Fruit fly (Drosophila melanogaster): ENCODE results near the gene AP-2sigma.
A peak's percentile ranks its signal among the peaks of the same experiment; 100 is the strongest.

Gene AP-2sigma

dm6 chr3R:21254296-21254695 is 15.6 kb downstream of the AP-2sigma start:
- peak; percentile 7 for TF ChIP-seq CG6276 (GFP tag; optimal IDR thresholded peaks at IDR 0.05)
- no peak for TF ChIP-seq Smox (GFP tag; optimal IDR thresholded peaks at IDR 0.05)
- peak; percentile 39; the same call in 1 of the 2 replicates for TF ChIP-seq CG15336 (GFP tag; IDR thresholded peaks at IDR 0.05)
- TF ChIP-seq CG32006 (GFP tag; optimal IDR thresholded peaks at IDR 0.05), result peak; percentile 25
- TF ChIP-seq CG8119 (GFP tag; IDR thresholded peaks at IDR 0.05), result peak; percentile 23; the same call in 1 of the 3 replicates
- TF ChIP-seq eg (GFP tag; IDR thresholded peaks at IDR 0.05), result 0 out of 3 replicates have a peak, but pooled peaks have one; percentile 46
- TF ChIP-seq Eip78C (GFP tag), result peak; percentile 58
- TF ChIP-seq topi (GFP tag; optimal IDR thresholded peaks at IDR 0.05), result no peak
- TF ChIP-seq Lpt (GFP tag; optimal IDR thresholded peaks at IDR 0.05), result peak; percentile 18

dm6 chr3R:21252478-21252877 is 17.4 kb downstream of the AP-2sigma start:
- TF ChIP-seq CG15336 (GFP tag; IDR thresholded peaks at IDR 0.05), result no peak
- TF ChIP-seq Ets96B (tag; optimal IDR thresholded peaks at IDR 0.05), result no peak
- TF ChIP-seq Lpt (GFP tag; optimal IDR thresholded peaks at IDR 0.05), result no peak
- no peak for TF ChIP-seq Eip75B (GFP tag; optimal IDR thresholded peaks at IDR 0.05)
- TF ChIP-seq CG11762 (GFP tag; optimal IDR thresholded peaks at IDR 0.05; ENCODE audit: insufficient read depth), result no peak
- no peak for TF ChIP-seq CG6163 (GFP tag; IDR thresholded peaks at IDR 0.05)
- TF ChIP-seq OdsH (GFP tag; optimal IDR thresholded peaks at IDR 0.05), result no peak
- no peak for TF ChIP-seq fkh (GFP tag; optimal IDR thresholded peaks at IDR 0.05)
- no peak for TF ChIP-seq CG11902 (GFP tag; optimal IDR thresholded peaks at IDR 0.05)
- no peak for TF ChIP-seq CG8632 (GFP tag; optimal IDR thresholded peaks at IDR 0.05)
- no peak for TF ChIP-seq CG10669 (GFP tag; optimal IDR thresholded peaks at IDR 0.05)
- TF ChIP-seq topi (GFP tag; optimal IDR thresholded peaks at IDR 0.05), result no peak
- no peak for TF ChIP-seq vri (GFP tag; optimal IDR thresholded peaks at IDR 0.05)
- no peak for TF ChIP-seq CG8119 (GFP tag; IDR thresholded peaks at IDR 0.05)
- TF ChIP-seq esn (GFP tag; optimal IDR thresholded peaks at IDR 0.05), result no peak

- peak; percentile 31; the same call in 1 of the 3 replicates for TF ChIP-seq CG8119 (GFP tag; IDR thresholded peaks at IDR 0.05)
- peak; percentile 1 for TF ChIP-seq CG6792 (GFP tag; optimal IDR thresholded peaks at IDR 0.05)
- no peak for TF ChIP-seq Hr38 (GFP tag; optimal IDR thresholded peaks at IDR 0.05)
- peak; percentile 4 for TF ChIP-seq Met (GFP tag; optimal IDR thresholded peaks at IDR 0.05)
- TF ChIP-seq achi (GFP tag; optimal IDR thresholded peaks at IDR 0.05), result peak; percentile 3
- TF ChIP-seq acj6 (GFP tag; optimal IDR thresholded peaks at IDR 0.05), result no peak
- no peak for TF ChIP-seq svp (GFP tag)
- TF ChIP-seq fkh (GFP tag; optimal IDR thresholded peaks at IDR 0.05), result peak; percentile 15
- TF ChIP-seq CG16779 (tag; optimal IDR thresholded peaks at IDR 0.05), result peak; percentile 86
- peak; percentile 15 for TF ChIP-seq CG3919 (GFP tag; optimal IDR thresholded peaks at IDR 0.05)
- TF ChIP-seq ss (GFP tag; optimal IDR thresholded peaks at IDR 0.05), result no peak
- TF ChIP-seq vri (GFP tag; optimal IDR thresholded peaks at IDR 0.05), result peak; percentile 93
- TF ChIP-seq CG32006 (GFP tag; optimal IDR thresholded peaks at IDR 0.05), result peak; percentile 8
- TF ChIP-seq CG8632 (GFP tag; optimal IDR thresholded peaks at IDR 0.05), result peak; percentile 2
- TF ChIP-seq net (GFP tag; optimal IDR thresholded peaks at IDR 0.05), result peak; percentile 29
- TF ChIP-seq CG6163 (GFP tag; IDR thresholded peaks at IDR 0.05), result peak; percentile 50; the same call in 2 of the 3 replicates
- TF ChIP-seq eg (GFP tag; IDR thresholded peaks at IDR 0.05), result 0 out of 3 replicates have a peak, but pooled peaks have one; percentile 37
- peak; percentile 26 for TF ChIP-seq pdm3 (GFP tag; optimal IDR thresholded peaks at IDR 0.05)
- TF ChIP-seq CG3032 (tag; optimal IDR thresholded peaks at IDR 0.05), result no peak
- peak; percentile 31 for TF ChIP-seq Hr4 (GFP tag; optimal IDR thresholded peaks at IDR 0.05)
- TF ChIP-seq CG11294 (GFP tag; IDR thresholded peaks at IDR 0.05), result peak; percentile 9; the same call in 1 of the 2 replicates
- peak; percentile 2 for TF ChIP-seq CG6276 (GFP tag; optimal IDR thresholded peaks at IDR 0.05)
- no peak for TF ChIP-seq topi (GFP tag; optimal IDR thresholded peaks at IDR 0.05)
- peak; percentile 28 for TF ChIP-seq CG34406 (GFP tag; optimal IDR thresholded peaks at IDR 0.05)
- TF ChIP-seq Eip78C (GFP tag), result peak; percentile 84
- TF ChIP-seq CG7368 (GFP tag; optimal IDR thresholded peaks at IDR 0.05), result no peak
- no peak for TF ChIP-seq Lpt (GFP tag; optimal IDR thresholded peaks at IDR 0.05)
Measured at dm6 chr3R:21246492-21247061, 23.3 kb downstream of the AP-2sigma start, which contains the start of gene ETHR. TSS of gene ETHR (plus strand) at chr3R:21247011.
